Fruit fly (Drosophila melanogaster) whole organism, embryonic: ENCODE measurements around the gene ClpP.

ENCODE experiments used
- Asciz ChIP-seq: fragments of 200-800 bp; sonication (Bioruptor generic); optimal IDR thresholded peaks from 2 replicates; lab custom pipeline; 2017; ENCODE audit warnings: missing biosample characterization, mild to moderate bottlenecking, missing genetic modification characterization, missing genetic modification reagents
- Blimp-1 ChIP-seq: fragments of 200-800 bp; sonication (Bioruptor generic); optimal IDR thresholded peaks from 3 replicates; lab custom pipeline; 2018; ENCODE audit warnings: missing biosample characterization, missing genetic modification characterization, mild to moderate bottlenecking, moderate library complexity, missing genetic modification reagents
- CG10274 ChIP-seq: fragments of 200-800 bp; sonication (Bioruptor generic); optimal IDR thresholded peaks from 3 replicates; lab custom pipeline; 2017; ENCODE audit warnings: missing biosample characterization, mild to moderate bottlenecking, missing genetic modification characterization
- CG10431 ChIP-seq: fragments of 200-800 bp; sonication (Bioruptor generic); optimal IDR thresholded peaks from 3 replicates; lab custom pipeline; 2018; ENCODE audit warnings: missing biosample characterization, mild to moderate bottlenecking, missing genetic modification characterization
- CG10959 ChIP-seq: fragments of 200-800 bp; sonication (Bioruptor generic); IDR thresholded peaks from 2 replicates; pipeline ENCODE4 v1.3.6; 2022; ENCODE audit warnings: missing biosample characterization, missing genetic modification characterization
- CG11247 ChIP-seq: fragments of 200-800 bp; sonication (Bioruptor generic); IDR thresholded peaks from 2 replicates; pipeline ENCODE4 v1.3.6; 2022; ENCODE audit warnings: missing biosample characterization, missing genetic modification characterization
- CG11696 ChIP-seq: fragments of 200-800 bp; sonication (Bioruptor generic); IDR thresholded peaks from 2 replicates; pipeline ENCODE4 v1.3.6; 2022; ENCODE audit warnings: missing biosample characterization, missing genetic modification characterization
- CG12942 ChIP-seq: fragments of 200-800 bp; sonication (Bioruptor generic); optimal IDR thresholded peaks from 3 replicates; lab custom pipeline; 2016; ENCODE audit warnings: missing biosample characterization, missing genetic modification characterization
- CG16813 ChIP-seq: fragments of 200-800 bp; sonication (Bioruptor generic); IDR thresholded peaks from 3 replicates; pipeline ENCODE4 v1.3.6; 2022; ENCODE audit warnings: missing biosample characterization, missing genetic modification characterization; ENCODE audit not compliant: partially characterized antibody
- CG17359 ChIP-seq: fragments of 200-800 bp; sonication (Bioruptor generic); optimal IDR thresholded peaks from 3 replicates; lab custom pipeline; 2018; ENCODE audit warnings: missing biosample characterization, mild to moderate bottlenecking, missing genetic modification characterization, moderate library complexity
- CG17912 ChIP-seq: fragments of 200-800 bp; sonication (Bioruptor generic); optimal IDR thresholded peaks from 2 replicates; lab custom pipeline; 2018; ENCODE audit warnings: missing biosample characterization, mild to moderate bottlenecking, missing genetic modification characterization
- CG18262 ChIP-seq: fragments of 200-800 bp; optimal IDR thresholded peaks from 3 replicates; lab custom pipeline; 2019; ENCODE audit warnings: missing biosample characterization, mild to moderate bottlenecking, missing genetic modification characterization, moderate library complexity
- CG32767 ChIP-seq: fragments of 200-800 bp; sonication (Bioruptor generic); IDR thresholded peaks from 2 replicates; pipeline ENCODE4 v1.3.6; 2022; ENCODE audit warnings: missing biosample characterization, missing genetic modification characterization
- CG43689 ChIP-seq: fragments of 200-800 bp; sonication (Bioruptor generic); IDR thresholded peaks from 2 replicates; pipeline ENCODE4 v1.3.6; 2022; ENCODE audit warnings: missing biosample characterization, missing genetic modification characterization
- CG6689 ChIP-seq: fragments of 200-800 bp; sonication (Bioruptor generic); IDR thresholded peaks from 2 replicates; pipeline ENCODE4 v1.3.6; 2022; ENCODE audit warnings: missing biosample characterization, missing genetic modification characterization
- CG7556 ChIP-seq: fragments of 200-800 bp; sonication (Bioruptor generic); optimal IDR thresholded peaks from 2 replicates; lab custom pipeline; 2017; ENCODE audit warnings: missing biosample characterization, mild to moderate bottlenecking, missing genetic modification characterization
- CG7745 ChIP-seq: fragments of 200-800 bp; sonication (Bioruptor generic); optimal IDR thresholded peaks from 2 replicates; lab custom pipeline; 2018; ENCODE audit warnings: missing biosample characterization, mild to moderate bottlenecking, missing genetic modification characterization, moderate library complexity
- CG7963 ChIP-seq: fragments of 200-800 bp; sonication (Bioruptor generic); IDR thresholded peaks from 3 replicates; pipeline ENCODE4 v1.3.6; 2022; ENCODE audit warnings: missing biosample characterization, missing genetic modification characterization; ENCODE audit not compliant: partially characterized antibody
- CG8359 ChIP-seq: fragments of 200-800 bp; sonication (Bioruptor generic); optimal IDR thresholded peaks from 2 replicates; lab custom pipeline; 2017; ENCODE audit warnings: missing biosample characterization, mild to moderate bottlenecking, missing genetic modification characterization, borderline replicate concordance
- Dfd ChIP-seq, 2 experiments: fragments of >200 bp; optimal IDR thresholded peaks; 2 replicates each; lab custom pipeline; 2017; ENCODE audit warnings: missing biosample characterization in 2 of 2, missing genetic modification characterization in 2 of 2
- ERR ChIP-seq: fragments of 200-800 bp; sonication (Bioruptor generic); optimal IDR thresholded peaks from 2 replicates; lab custom pipeline; 2016; ENCODE audit warnings: missing biosample characterization, missing genetic modification characterization
- HLH3B ChIP-seq: fragments of 200-800 bp; sonication (Bioruptor generic); IDR thresholded peaks from 2 replicates; pipeline ENCODE4 v1.3.6; 2022; ENCODE audit warnings: missing biosample characterization, missing genetic modification characterization
- Jarid2 ChIP-seq: fragments of 200-800 bp; sonication (Bioruptor generic); optimal IDR thresholded peaks from 3 replicates; lab custom pipeline; 2017; ENCODE audit warnings: mild to moderate bottlenecking, missing biosample characterization, missing genetic modification reagents, missing genetic modification characterization
- Mes4 ChIP-seq: fragments of 200-800 bp; sonication (Bioruptor generic); optimal IDR thresholded peaks from 2 replicates; lab custom pipeline; 2016; ENCODE audit warnings: missing biosample characterization, missing genetic modification characterization
- Rx ChIP-seq: fragments of 200-800 bp; sonication (Bioruptor generic); IDR thresholded peaks from 2 replicates; pipeline ENCODE4 v1.3.6; 2022; ENCODE audit warnings: missing biosample characterization, missing genetic modification characterization
- Sin3A ChIP-seq: fragments of >200 bp; optimal IDR thresholded peaks from 2 replicates; lab custom pipeline; 2018
- Six4 ChIP-seq: fragments of 200-800 bp; sonication (Bioruptor generic); optimal IDR thresholded peaks from 2 replicates; lab custom pipeline; 2016; ENCODE audit warnings: missing biosample characterization, missing genetic modification characterization
- Spps ChIP-seq: fragments of 200-800 bp; sonication (Bioruptor generic); optimal IDR thresholded peaks from 2 replicates; lab custom pipeline; 2018; ENCODE audit warnings: missing biosample characterization, mild to moderate bottlenecking, missing genetic modification characterization
- ase ChIP-seq: fragments of 200-800 bp; sonication (Bioruptor generic); IDR thresholded peaks from 3 replicates; pipeline ENCODE4 v1.3.6; 2022; ENCODE audit warnings: missing biosample characterization, missing genetic modification characterization
- ash1 ChIP-seq: fragments of 200-800 bp; sonication (Bioruptor generic); optimal IDR thresholded peaks from 2 replicates; lab custom pipeline; 2018; ENCODE audit warnings: missing biosample characterization, mild to moderate bottlenecking, missing genetic modification characterization
- bcd ChIP-seq: fragments of 200-800 bp; sonication (Bioruptor generic); optimal IDR thresholded peaks from 2 replicates; lab custom pipeline; 2017; ENCODE audit warnings: missing biosample characterization, mild to moderate bottlenecking, missing genetic modification characterization
- caup ChIP-seq: fragments of 200-800 bp; sonication (Bioruptor generic); optimal IDR thresholded peaks from 3 replicates; lab custom pipeline; 2017; ENCODE audit warnings: missing biosample characterization, mild to moderate bottlenecking, missing genetic modification characterization, moderate library complexity; ENCODE audit not compliant: severe bottlenecking
- crol ChIP-seq: fragments of 200-800 bp; sonication (Bioruptor generic); IDR thresholded peaks from 2 replicates; pipeline ENCODE4 v1.3.6; 2022; ENCODE audit warnings: missing biosample characterization, missing genetic modification characterization
- crp ChIP-seq, 2 experiments: fragments of 200-800 bp; sonication (Bioruptor generic); optimal IDR thresholded peaks; 2 replicates in 1 of 2; 3 replicates in 1 of 2; lab custom pipeline; 2017; ENCODE audit warnings: missing biosample characterization in 2 of 2, missing genetic modification characterization in 2 of 2, mild to moderate bottlenecking in 1 of 2, moderate library complexity in 1 of 2
- en ChIP-seq: fragments of 200-800 bp; sonication (Bioruptor generic); optimal IDR thresholded peaks from 2 replicates; lab custom pipeline; 2016; ENCODE audit warnings: missing biosample characterization, missing genetic modification characterization
- fru ChIP-seq: fragments of >200 bp; optimal IDR thresholded peaks from 2 replicates; lab custom pipeline; 2017
- gcm ChIP-seq: fragments of 200-800 bp; sonication (Bioruptor generic); optimal IDR thresholded peaks from 2 replicates; lab custom pipeline; 2019; ENCODE audit warnings: missing biosample characterization, mild to moderate bottlenecking, missing genetic modification characterization, moderate library complexity
- grau ChIP-seq: fragments of 200-800 bp; optimal IDR thresholded peaks from 3 replicates; lab custom pipeline; 2019; ENCODE audit warnings: missing biosample characterization, mild to moderate bottlenecking, missing genetic modification characterization, moderate library complexity
- jigr1 ChIP-seq: fragments of 200-800 bp; sonication (Bioruptor generic); IDR thresholded peaks from 3 replicates; pipeline ENCODE4 v1.3.6; 2022; ENCODE audit warnings: missing biosample characterization, missing genetic modification characterization
- kah ChIP-seq: fragments of 200-800 bp; sonication (Bioruptor generic); optimal IDR thresholded peaks from 2 replicates; lab custom pipeline; 2018; ENCODE audit warnings: missing biosample characterization, mild to moderate bottlenecking, missing genetic modification characterization
- ken ChIP-seq: fragments of 200-800 bp; sonication (Bioruptor generic); IDR thresholded peaks from 3 replicates; pipeline ENCODE4 v1.3.6; 2022; ENCODE audit warnings: missing biosample characterization, missing genetic modification characterization
- kni ChIP-seq: fragments of 200-800 bp; sonication (Bioruptor generic); optimal IDR thresholded peaks from 3 replicates; lab custom pipeline; 2017; ENCODE audit warnings: mild to moderate bottlenecking, missing biosample characterization, missing genetic modification reagents, missing genetic modification characterization
- luna ChIP-seq: fragments of 200-800 bp; sonication (Bioruptor generic); optimal IDR thresholded peaks from 2 replicates; lab custom pipeline; 2016; ENCODE audit warnings: missing biosample characterization, missing genetic modification characterization
- mirr ChIP-seq: fragments of 200-800 bp; sonication (Bioruptor generic); optimal IDR thresholded peaks from 3 replicates; lab custom pipeline; 2018; ENCODE audit warnings: missing biosample characterization, mild to moderate bottlenecking, missing genetic modification characterization
- sc ChIP-seq, 3 experiments: fragments of >200 bp in 2 of 3; fragments of 200-800 bp in 1 of 3; sonication (Bioruptor generic) in 1 of 3; optimal IDR thresholded peaks; 2 replicates in 2 of 3; 3 replicates in 1 of 3; lab custom pipeline; 2017; ENCODE audit warnings: mild to moderate bottlenecking in 1 of 3, missing biosample characterization in 1 of 3, missing genetic modification characterization in 1 of 3, missing genetic modification reagents in 1 of 3
- schlank ChIP-seq: fragments of 200-800 bp; sonication (Bioruptor generic); optimal IDR thresholded peaks from 2 replicates; lab custom pipeline; 2018; ENCODE audit warnings: missing biosample characterization, mild to moderate bottlenecking, missing genetic modification characterization
- sens ChIP-seq: fragments of 200-800 bp; sonication (Bioruptor generic); peaks from one replicate; lab custom pipeline; 2016; ENCODE audit warnings: missing biosample characterization, missing genetic modification characterization
- sens-2 ChIP-seq: fragments of 200-800 bp; sonication (Bioruptor generic); IDR thresholded peaks from 2 replicates; pipeline ENCODE4 v1.3.6; 2022; ENCODE audit warnings: missing biosample characterization, missing genetic modification characterization
- unc-4 ChIP-seq: fragments of 200-800 bp; sonication (Bioruptor generic); IDR thresholded peaks from 2 replicates; pipeline ENCODE4 v1.3.6; 2022; ENCODE audit warnings: missing biosample characterization, missing genetic modification characterization; ENCODE audit not compliant: partially characterized antibody
- vvl ChIP-seq: fragments of 200-800 bp; sonication (Bioruptor generic); IDR thresholded peaks from 2 replicates; pipeline ENCODE4 v1.3.6; 2022; ENCODE audit warnings: missing biosample characterization, missing genetic modification characterization

Gene ClpP

DNA sequence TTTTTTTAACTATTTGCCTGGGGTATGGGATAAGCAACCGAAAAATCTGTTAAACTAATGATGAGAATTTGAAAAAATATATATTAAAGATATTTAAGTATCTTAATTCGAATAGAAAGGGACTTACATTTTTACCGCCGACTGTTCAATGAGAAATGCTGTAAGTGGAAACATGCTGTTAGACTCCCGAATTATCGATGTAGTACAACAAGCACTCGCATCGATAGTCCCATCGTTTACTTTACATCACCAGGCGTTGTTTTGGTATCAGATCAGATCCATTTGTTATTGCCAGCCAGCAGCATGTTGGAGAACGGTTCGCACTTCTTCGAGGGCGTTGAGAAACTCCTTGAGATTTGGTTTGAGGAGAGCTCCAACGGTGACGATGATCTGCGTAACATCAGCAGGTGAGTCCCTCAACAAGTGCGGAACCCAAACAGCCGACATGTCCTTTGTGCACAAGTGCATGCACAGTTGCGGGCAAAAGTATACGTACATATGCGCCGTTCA, 17.3 kb upstream of the ClpP start, which contains the start of gene SamDC (continued):
- TF ChIP-seq ase (GFP tag; lab: Robert Waterston, UW) (no peak), crp (GFP tag; optimal IDR thresholded peaks at IDR 0.05; lab: Kevin White, UChicago) (peak in 1 of 2 experiments; percentile 60), Blimp-1 (GFP tag; lab: Kevin White, UChicago) (no peak), CG17912 (no peak), crol (GFP tag; lab: Robert Waterston, UW) (no peak), HLH3B (peak; percentile 52; the same call in 1 of the 2 replicates), jigr1 (GFP tag; lab: Robert Waterston, UW) (no peak; the same call in 2 of the 3 replicates), CG10431 (GFP tag; lab: Kevin White, UChicago) (no peak), Spps (tag; lab: Kevin White, UChicago) (no peak), CG32767 (GFP tag; lab: Robert Waterston, UW) (no peak), CG16813 (peak; percentile 81), sens (GFP tag; lab: Kevin White, UChicago) (peak; percentile 84), CG43689 (no peak), fru (lab: Kevin White, UChicago) (no peak), Sin3A (lab: Kevin White, UChicago) (peak; percentile 10), en (no peak), CG6689 (GFP tag; lab: Robert Waterston, UW) (0 out of 2 replicates have a peak, but pooled peaks have one; percentile 24), CG11247 (GFP tag; lab: Robert Waterston, UW) (no peak), CG12942 (peak; percentile 4), CG7556 (GFP tag; lab: Kevin White, UChicago) (peak; percentile 21), kni (GFP tag; lab: Kevin White, UChicago) (no peak), gcm (GFP tag; lab: Kevin White, UChicago) (no peak), CG8359 (GFP tag; lab: Kevin White, UChicago) (no peak), Rx (no peak), unc-4 (GFP tag; lab: Robert Waterston, UW) (peak; percentile 77), ken (GFP tag; lab: Robert Waterston, UW) (no peak), kah (no peak), CG11696 (GFP tag; lab: Robert Waterston, UW) (peak; percentile 90), Dfd (GFP tag; optimal IDR thresholded peaks at IDR 0.05; lab: Kevin White, UChicago) (peak in 1 of 2 experiments; percentile 77), schlank (tag; lab: Kevin White, UChicago) (peak; percentile 35), Jarid2 (GFP tag; lab: Kevin White, UChicago) (no peak), CG7745 (tag; lab: Kevin White, UChicago) (peak; percentile 54), CG10274 (GFP tag; lab: Kevin White, UChicago) (no peak), luna (no peak), mirr (GFP tag; lab: Kevin White, UChicago) (peak; percentile 47), ash1 (peak; percentile 16), CG10959 (GFP tag; lab: Robert Waterston, UW) (no peak), CG17359 (tag; lab: Kevin White, UChicago) (peak; percentile 23), sc (optimal IDR thresholded peaks at IDR 0.05; lab: Kevin White, UChicago) (no peak), sc (GFP tag; optimal IDR thresholded peaks at IDR 0.05; lab: Kevin White, UChicago) (no peak), sens-2 (no peak), bcd (GFP tag; lab: Kevin White, UChicago) (no peak), Asciz (GFP tag; lab: Kevin White, UChicago) (no peak), vvl (GFP tag; lab: Robert Waterston, UW) (peak; percentile 75), caup (GFP tag; lab: Kevin White, UChicago) (peak; percentile 45), Mes4 (no peak), CG7963 (GFP tag; lab: Robert Waterston, UW) (peak; percentile 76), Six4 (GFP tag; lab: Kevin White, UChicago) (no peak), ERR (no peak), grau (tag; lab: Kevin White, UChicago) (peak; percentile 62), CG18262 (tag; lab: Kevin White, UChicago) (no peak)
